Worm (Caenorhabditis elegans) whole organism, late embryonic: ENCODE measurements around the gene tnt-3.

ENCODE experiments used
- C38D4.7 ChIP-seq: fragments of 200-800 bp; sonication (Bioruptor generic); optimal IDR thresholded peaks from 2 replicates; lab custom pipeline; 2018; ENCODE audit warnings: mild to moderate bottlenecking, missing genetic modification characterization, moderate library complexity, missing compliant biosample characterization
- F13H6.1 ChIP-seq: sonication (generic microtip); optimal IDR thresholded peaks from 2 replicates; lab custom pipeline; 2016; ENCODE audit warnings: missing genetic modification characterization, missing compliant biosample characterization
- K09A11.1 ChIP-seq: sonication (generic microtip); optimal IDR thresholded peaks from 2 replicates; lab custom pipeline; 2017; ENCODE audit warnings: antibody characterized with exemption, mild to moderate bottlenecking, missing genetic modification characterization, missing compliant biosample characterization; ENCODE audit not compliant: insufficient read depth
- T23F11.4 ChIP-seq: fragments of 200-800 bp; sonication (Bioruptor generic); optimal IDR thresholded peaks from 2 replicates; lab custom pipeline; 2018; ENCODE audit warnings: mild to moderate bottlenecking, missing genetic modification characterization, missing compliant biosample characterization
- ceh-22 ChIP-seq: sonication (generic microtip); optimal IDR thresholded peaks from 2 replicates; lab custom pipeline; 2017; ENCODE audit warnings: missing biosample characterization, missing genetic modification characterization
- dve-1 ChIP-seq: sonication (generic microtip); optimal IDR thresholded peaks from 2 replicates; lab custom pipeline; 2017; ENCODE audit warnings: antibody characterized with exemption, mild to moderate bottlenecking, missing genetic modification characterization, missing compliant biosample characterization
- eyg-1 ChIP-seq: sonication (generic microtip); optimal IDR thresholded peaks from 2 replicates; lab custom pipeline; 2016; ENCODE audit warnings: missing genotype, missing genetic modification characterization, missing compliant biosample characterization
- fkh-6 ChIP-seq: sonication (generic microtip); optimal IDR thresholded peaks from 2 replicates; lab custom pipeline; 2016; ENCODE audit warnings: missing genetic modification characterization, missing compliant biosample characterization
- madf-2 ChIP-seq: sonication (generic microtip); optimal IDR thresholded peaks from 2 replicates; lab custom pipeline; 2017; ENCODE audit warnings: missing genetic modification characterization, missing compliant biosample characterization
- nhr-11 ChIP-seq: fragments of 150-350 bp; optimal IDR thresholded peaks from 2 replicates; lab custom pipeline; 2014; ENCODE audit warnings: missing biosample characterization, missing genetic modification characterization
- pha-4 ChIP-seq: fragments of 150-350 bp; optimal IDR thresholded peaks from 2 replicates; lab custom pipeline; 2018; ENCODE audit warnings: missing biosample characterization, missing genetic modification reagents, missing genetic modification characterization
- pqm-1 ChIP-seq: sonication (generic microtip); optimal IDR thresholded peaks from 2 replicates; lab custom pipeline; 2016; ENCODE audit warnings: missing genetic modification characterization, missing compliant biosample characterization
- sox-2 ChIP-seq: fragments of 200-800 bp; sonication (Bioruptor generic); IDR thresholded peaks from 2 replicates; pipeline ENCODE4 v1.3.6; 2022; ENCODE audit warnings: missing genetic modification reagents, missing genetic modification characterization, missing compliant biosample characterization
- ttx-3 ChIP-seq: sonication (generic microtip); optimal IDR thresholded peaks from 2 replicates; lab custom pipeline; 2016; ENCODE audit warnings: missing genetic modification reagents, missing genetic modification characterization, missing compliant biosample characterization

DNA sequence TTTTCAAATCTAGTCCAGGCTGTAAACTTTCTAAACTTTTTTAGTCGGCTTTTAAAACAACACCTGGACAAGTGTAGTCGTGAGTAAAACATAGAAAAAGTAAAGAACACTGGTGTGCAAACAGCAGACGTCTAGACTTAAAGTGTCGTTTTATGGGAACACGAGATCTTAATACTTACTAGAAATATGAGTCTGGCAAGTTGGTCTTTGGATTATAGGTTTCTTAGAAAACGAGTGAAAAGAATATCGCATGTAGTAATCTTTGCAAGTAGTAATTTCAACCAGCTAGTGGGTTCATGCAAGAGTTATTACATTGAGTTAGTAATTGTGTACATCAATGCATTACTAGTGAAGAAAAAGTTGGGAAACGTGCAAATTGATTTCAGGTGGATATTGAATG lies 32.6 kb upstream of the tnt-3 start:
- no peak for TF ChIP-seq ceh-22 (tag; lab: Kevin White, UChicago)
- no peak for TF ChIP-seq fkh-6
- TF ChIP-seq pqm-1 (tag; lab: Kevin White, UChicago): no peak
- no peak for TF ChIP-seq F13H6.1 (tag; lab: Kevin White, UChicago)
- TF ChIP-seq nhr-11 (tag; lab: Kevin White, UChicago): no peak
- TF ChIP-seq eyg-1 (tag; lab: Kevin White, UChicago): no peak
- no peak for TF ChIP-seq ttx-3
- TF ChIP-seq C38D4.7: no peak
- TF ChIP-seq K09A11.1 (tag; lab: Kevin White, UChicago): no peak
- TF ChIP-seq sox-2: no peak
- TF ChIP-seq dve-1 (tag; lab: Kevin White, UChicago): no peak
- no peak for TF ChIP-seq T23F11.4
- TF ChIP-seq pha-4 (tag; lab: Kevin White, UChicago): no peak
- no peak for TF ChIP-seq madf-2 (tag; lab: Kevin White, UChicago)
